Fruit fly (Drosophila melanogaster): ENCODE measurements around the gene elm.

The elm gene

dm6 chr3R:5685269-5686048, 30.8 kb upstream of the elm start, which contains the start of the genes Rab23 and plx (continued):
- TF ChIP-seq Scr (GFP tag; IDR thresholded peaks at IDR 0.05; ENCODE audit: partially characterized antibody) (0 out of 2 replicates have a peak, but pooled peaks have one; percentile 22), CG11696 (GFP tag; IDR thresholded peaks at IDR 0.05) (no peak), ase (GFP tag; IDR thresholded peaks at IDR 0.05) (no peak), CG31224 (GFP tag; IDR thresholded peaks at IDR 0.05) (no peak), CG6272 (GFP tag; IDR thresholded peaks at IDR 0.05) (no peak), B-H2 (GFP tag; optimal IDR thresholded peaks at IDR 0.05) (peak; percentile 44), CG4282 (GFP tag; optimal IDR thresholded peaks at IDR 0.05) (no peak), Pdp1 (GFP tag; optimal IDR thresholded peaks at IDR 0.05) (peak in 1 of 2 experiments; percentile 23), peb (GFP tag; IDR thresholded peaks at IDR 0.05) (no peak), C15 (GFP tag; IDR thresholded peaks at IDR 0.05) (no peak), CG9215 (GFP tag; IDR thresholded peaks at IDR 0.05) (no peak), dm (GFP tag; optimal IDR thresholded peaks at IDR 0.05) (no peak), CG1603 (tag; optimal IDR thresholded peaks at IDR 0.05) (peak; percentile 67), lmd (GFP tag; IDR thresholded peaks at IDR 0.05) (no peak; the same call in 1 of the 2 replicates), tap (tag; optimal IDR thresholded peaks at IDR 0.05) (no peak), Max (GFP tag; optimal IDR thresholded peaks at IDR 0.05) (peak; percentile 36), jigr1 (GFP tag; IDR thresholded peaks at IDR 0.05) (no peak), inv (GFP tag; IDR thresholded peaks at IDR 0.05; ENCODE audit: partially characterized antibody) (no peak), Hsf (GFP tag; optimal IDR thresholded peaks at IDR 0.05) (peak; percentile 32), HLH54F (GFP tag; optimal IDR thresholded peaks at IDR 0.05) (peak; percentile 35), maf-S (GFP tag; optimal IDR thresholded peaks at IDR 0.05) (no peak), CG13296 (GFP tag; optimal IDR thresholded peaks at IDR 0.05) (no peak), insv (GFP tag; optimal IDR thresholded peaks at IDR 0.05) (peak in 1 of 2 experiments; percentile 17), hb (GFP tag; IDR thresholded peaks at IDR 0.05; ENCODE audit: partially characterized antibody) (0 out of 3 replicates have a peak, but pooled peaks have one; percentile 16), CG6813 (GFP tag; optimal IDR thresholded peaks at IDR 0.05) (no peak), cato (GFP tag; optimal IDR thresholded peaks at IDR 0.05; ENCODE audit: borderline replicate concordance) (no peak), Abd-B (GFP tag; optimal IDR thresholded peaks at IDR 0.05) (peak; percentile 27), bowl (GFP tag; IDR thresholded peaks at IDR 0.05) (no peak), zen2 (GFP tag; IDR thresholded peaks at IDR 0.05; ENCODE audit: partially characterized antibody) (no peak), grn (GFP tag; optimal IDR thresholded peaks at IDR 0.05) (no peak), BtbVII (GFP tag; optimal IDR thresholded peaks at IDR 0.05) (no peak), bsh (GFP tag; optimal IDR thresholded peaks at IDR 0.05) (no peak), CG30431 (GFP tag; optimal IDR thresholded peaks at IDR 0.05) (peak; percentile 11), CG4424 (GFP tag; optimal IDR thresholded peaks at IDR 0.05) (no peak), crp (GFP tag; optimal IDR thresholded peaks at IDR 0.05) (peak; percentile 96 to 99), CG4730 (GFP tag; IDR thresholded peaks at IDR 0.05) (no peak), CG7839 (tag; optimal IDR thresholded peaks at IDR 0.05) (no peak), schlank (tag; optimal IDR thresholded peaks at IDR 0.05) (no peak), phol (tag; optimal IDR thresholded peaks at IDR 0.05) (peak; percentile 51), CG42726 (GFP tag; IDR thresholded peaks at IDR 0.05; ENCODE audit: partially characterized antibody) (peak; percentile 27; the same call in 1 of the 2 replicates), E2f2 (GFP tag; IDR thresholded peaks at IDR 0.05) (peak; percentile 99), stwl (tag; optimal IDR thresholded peaks at IDR 0.05) (peak; percentile 73), CG15479 (GFP tag; optimal IDR thresholded peaks at IDR 0.05) (no peak), lov (optimal IDR thresholded peaks at IDR 0.05) (no peak), lov (GFP tag; IDR thresholded peaks at IDR 0.05) (no peak), Nf-YC (tag; optimal IDR thresholded peaks at IDR 0.05) (peak; percentile 23), CG14710 (tag; optimal IDR thresholded peaks at IDR 0.05) (peak; percentile 76), Sin3A (optimal IDR thresholded peaks at IDR 0.05) (peak; percentile 94), Rfx (GFP tag; IDR thresholded peaks at IDR 0.05) (peak; percentile 11; the same call in 1 of the 2 replicates)

Data from whole organism, embryonic.